Worm (Caenorhabditis elegans) whole organism, young adult: ENCODE data around the gene K08C7.4.

Experiments
- C06A6.2 ChIP-seq: fragments of 200-800 bp; sonication (Bioruptor generic); conservative IDR thresholded peaks from 2 replicates; pipeline ENCODE4 v1.3.6; 2022; ENCODE audit warnings: missing genetic modification characterization, missing compliant biosample characterization
- F22D6.2 ChIP-seq: sonication (generic microtip); optimal IDR thresholded peaks from 2 replicates; lab custom pipeline; 2016; ENCODE audit warnings: mild to moderate bottlenecking, missing genetic modification characterization, missing compliant biosample characterization
- attf-5 ChIP-seq: fragments of 200-800 bp; sonication (Bioruptor generic); optimal IDR thresholded peaks from 2 replicates; lab custom pipeline; 2018; ENCODE audit warnings: mild to moderate bottlenecking, missing genetic modification characterization, missing compliant biosample characterization
- efl-1 ChIP-seq: fragments of 150-350 bp; optimal IDR thresholded peaks from 2 replicates; lab custom pipeline; 2014; ENCODE audit warnings: missing biosample characterization, missing genetic modification reagents, missing genetic modification characterization
- ekl-4 ChIP-seq: fragments of 200-800 bp; sonication (Bioruptor generic); IDR thresholded peaks from 2 replicates; pipeline ENCODE4 v1.3.6; 2022; ENCODE audit warnings: missing genetic modification reagents, missing genetic modification characterization, missing compliant biosample characterization
- ets-4 ChIP-seq: fragments of 200-800 bp; sonication (Bioruptor generic); optimal IDR thresholded peaks from 2 replicates; lab custom pipeline; 2018; ENCODE audit warnings: mild to moderate bottlenecking, missing genetic modification characterization, missing compliant biosample characterization
- lin-35 ChIP-seq, 3 experiments: fragments of 150-350 bp in 2 of 3; sonication (generic microtip) in 1 of 3; optimal IDR thresholded peaks; 2 replicates each; lab custom pipeline; 2014 to 2018; ENCODE audit warnings: missing biosample characterization in 3 of 3, missing genetic modification characterization in 3 of 3, missing genetic modification reagents in 3 of 3
- nhr-90 ChIP-seq: sonication (generic microtip); optimal IDR thresholded peaks from 2 replicates; lab custom pipeline; 2016; ENCODE audit warnings: missing genotype, mild to moderate bottlenecking, missing genetic modification characterization, missing compliant biosample characterization
- snpc-4 ChIP-seq, 5 experiments: fragments of 150-350 bp in 1 of 5; sonication (generic microtip) in 4 of 5; optimal IDR thresholded peaks; 2 replicates each; lab custom pipeline; 2014 to 2018; ENCODE audit warnings: missing genetic modification characterization in 5 of 5, missing biosample characterization in 3 of 5, antibody characterized with exemption in 2 of 5, mild to moderate bottlenecking in 2 of 5, missing compliant biosample characterization in 2 of 5, missing genotype in 2 of 5, moderate library complexity in 2 of 5, missing genetic modification reagents in 1 of 5

ce11 chrIV:10685758-10686157, 5.5 kb upstream of the K08C7.4 start, which contains the start of the genes K08C7.6 and R102.1:
- TF ChIP-seq lin-35 (GFP tag; optimal IDR thresholded peaks at IDR 0.05; lab: Kevin White, UChicago) (no peak), efl-1 (GFP tag; lab: Kevin White, UChicago) (no peak), nhr-90 (no peak), ekl-4 (GFP tag; lab: Robert Waterston, UW) (no peak), snpc-4 (GFP tag; optimal IDR thresholded peaks at IDR 0.05; lab: Kevin White, UChicago) (no peak), snpc-4 (tag; optimal IDR thresholded peaks at IDR 0.05; lab: Kevin White, UChicago) (no peak), F22D6.2 (no peak), attf-5 (GFP tag; lab: Kevin White, UChicago) (no peak), ets-4 (GFP tag; lab: Kevin White, UChicago) (no peak), C06A6.2 (GFP tag; lab: Robert Waterston, UW) (no peak)
